Fruit fly (Drosophila melanogaster) whole organism, embryonic: ENCODE results near the gene CG1074.

Experiments
- Ada2b ChIP-seq: fragments of 200-800 bp; sonication (Bioruptor generic); IDR thresholded peaks from 2 replicates; pipeline ENCODE4 v1.3.6; 2022; ENCODE audit warnings: missing biosample characterization, missing genetic modification characterization
- BtbVII ChIP-seq: fragments of 200-800 bp; sonication (Bioruptor generic); optimal IDR thresholded peaks from 3 replicates; lab custom pipeline; 2017; ENCODE audit warnings: missing biosample characterization, mild to moderate bottlenecking, missing genetic modification characterization
- CG1024 ChIP-seq: fragments of 200-800 bp; sonication (Bioruptor generic); IDR thresholded peaks from 2 replicates; pipeline ENCODE4 v1.3.6; 2022; ENCODE audit warnings: missing biosample characterization, missing genetic modification characterization
- CG10321 ChIP-seq: fragments of 200-800 bp; sonication (Bioruptor generic); IDR thresholded peaks from 2 replicates; pipeline ENCODE4 v1.3.6; 2022; ENCODE audit warnings: missing biosample characterization, missing genetic modification characterization
- CG10979 ChIP-seq: fragments of 200-800 bp; sonication (Bioruptor generic); optimal IDR thresholded peaks from 2 replicates; lab custom pipeline; 2018; ENCODE audit warnings: missing biosample characterization, mild to moderate bottlenecking, missing genetic modification characterization, moderate library complexity
- CG11093 ChIP-seq: fragments of 200-800 bp; sonication (Bioruptor generic); IDR thresholded peaks from 3 replicates; pipeline ENCODE4 v1.3.6; 2022; ENCODE audit warnings: missing biosample characterization, missing genetic modification characterization
- CG11456 ChIP-seq: fragments of 200-800 bp; sonication (Bioruptor generic); IDR thresholded peaks from 3 replicates; pipeline ENCODE4 v1.3.6; 2022; ENCODE audit warnings: missing biosample characterization, missing genetic modification characterization
- CG12391 ChIP-seq: fragments of 200-800 bp; sonication (Bioruptor generic); optimal IDR thresholded peaks from 3 replicates; lab custom pipeline; 2018; ENCODE audit warnings: missing biosample characterization, mild to moderate bottlenecking, missing genetic modification characterization, moderate library complexity
- CG13424 ChIP-seq: fragments of 200-800 bp; sonication (Bioruptor generic); optimal IDR thresholded peaks from 2 replicates; lab custom pipeline; 2019; ENCODE audit warnings: missing biosample characterization, mild to moderate bottlenecking, missing genetic modification characterization, moderate library complexity
- CG15073 ChIP-seq: fragments of 200-800 bp; sonication (Bioruptor generic); optimal IDR thresholded peaks from 2 replicates; lab custom pipeline; 2016; ENCODE audit warnings: missing biosample characterization, missing genetic modification characterization
- CG15696 ChIP-seq: fragments of 200-800 bp; sonication (Bioruptor generic); optimal IDR thresholded peaks from 2 replicates; lab custom pipeline; 2019; ENCODE audit warnings: missing biosample characterization, mild to moderate bottlenecking, missing genetic modification characterization, moderate library complexity
- CG1602 ChIP-seq: fragments of 200-800 bp; sonication (Bioruptor generic); optimal IDR thresholded peaks from 3 replicates; lab custom pipeline; 2016; ENCODE audit warnings: missing biosample characterization, missing genetic modification characterization
- CG1647 ChIP-seq: fragments of 200-800 bp; sonication (Bioruptor generic); optimal IDR thresholded peaks from 3 replicates; lab custom pipeline; 2016; ENCODE audit warnings: missing biosample characterization, missing genetic modification characterization
- CG17328 ChIP-seq: fragments of 200-800 bp; sonication (Bioruptor generic); IDR thresholded peaks from 2 replicates; pipeline ENCODE4 v1.3.6; 2022; ENCODE audit warnings: missing biosample characterization, missing genetic modification characterization
- CG18599 ChIP-seq: fragments of 200-800 bp; sonication (Bioruptor generic); optimal IDR thresholded peaks from 3 replicates; lab custom pipeline; 2017; ENCODE audit warnings: missing biosample characterization, missing genetic modification characterization, mild to moderate bottlenecking, moderate library complexity, missing genetic modification reagents
- CG18764 ChIP-seq: fragments of 200-800 bp; sonication (Bioruptor generic); optimal IDR thresholded peaks from 3 replicates; lab custom pipeline; 2016; ENCODE audit warnings: missing biosample characterization, missing genetic modification characterization
- CG2712 ChIP-seq: fragments of 200-800 bp; optimal IDR thresholded peaks from 3 replicates; lab custom pipeline; 2019; ENCODE audit warnings: missing biosample characterization, mild to moderate bottlenecking, missing genetic modification characterization, moderate library complexity
- CG3995 ChIP-seq: fragments of 200-800 bp; sonication (Bioruptor generic); optimal IDR thresholded peaks from 3 replicates; lab custom pipeline; 2016; ENCODE audit warnings: missing biosample characterization, missing genetic modification characterization
- CG42726 ChIP-seq: fragments of 200-800 bp; sonication (Bioruptor generic); IDR thresholded peaks from 2 replicates; pipeline ENCODE4 v1.3.6; 2022; ENCODE audit warnings: missing biosample characterization, missing genetic modification characterization; ENCODE audit not compliant: partially characterized antibody
- CG4820 ChIP-seq: fragments of 200-800 bp; sonication (Bioruptor generic); optimal IDR thresholded peaks from 3 replicates; lab custom pipeline; 2016; ENCODE audit warnings: missing biosample characterization, missing genetic modification characterization
- CG5953 ChIP-seq: fragments of 200-800 bp; sonication (Bioruptor generic); IDR thresholded peaks from 2 replicates; pipeline ENCODE4 v1.3.6; 2022; ENCODE audit warnings: missing biosample characterization, missing genetic modification characterization
- CG8944 ChIP-seq: fragments of 200-800 bp; sonication (Bioruptor generic); optimal IDR thresholded peaks from 3 replicates; lab custom pipeline; 2016; ENCODE audit warnings: missing biosample characterization, missing genetic modification characterization
- CG9437 ChIP-seq: fragments of 200-800 bp; sonication (Bioruptor generic); optimal IDR thresholded peaks from 2 replicates; lab custom pipeline; 2018; ENCODE audit warnings: missing biosample characterization, mild to moderate bottlenecking, missing genetic modification characterization
- CG9609 ChIP-seq: fragments of 200-800 bp; sonication (Bioruptor generic); optimal IDR thresholded peaks from 3 replicates; lab custom pipeline; 2016; ENCODE audit warnings: missing biosample characterization, missing genetic modification characterization
- CHES-1-like ChIP-seq: fragments of 200-800 bp; sonication (Bioruptor generic); optimal IDR thresholded peaks from 2 replicates; lab custom pipeline; 2016; ENCODE audit warnings: missing biosample characterization, missing genetic modification characterization
- Chrac-16 ChIP-seq: fragments of 200-800 bp; sonication (Bioruptor generic); optimal IDR thresholded peaks from 3 replicates; lab custom pipeline; 2016; ENCODE audit warnings: missing biosample characterization, missing genetic modification characterization
- D19B ChIP-seq: fragments of 200-800 bp; sonication (Bioruptor generic); optimal IDR thresholded peaks from 2 replicates; lab custom pipeline; 2017; ENCODE audit warnings: missing biosample characterization, mild to moderate bottlenecking, missing genetic modification characterization
- Fer2 ChIP-seq: fragments of 200-800 bp; sonication (Bioruptor generic); optimal IDR thresholded peaks from 2 replicates; lab custom pipeline; 2018; ENCODE audit warnings: missing biosample characterization, mild to moderate bottlenecking, missing genetic modification characterization, moderate library complexity
- HLH54F ChIP-seq: fragments of 200-800 bp; sonication (Bioruptor generic); optimal IDR thresholded peaks from 3 replicates; lab custom pipeline; 2016; ENCODE audit warnings: missing biosample characterization, missing genetic modification characterization
- MBD-R2 ChIP-seq: fragments of 200-800 bp; sonication (Bioruptor generic); IDR thresholded peaks from 2 replicates; pipeline ENCODE4 v1.3.6; 2022; ENCODE audit warnings: missing biosample characterization, missing genetic modification characterization
- Meics ChIP-seq: fragments of 200-800 bp; sonication (Bioruptor generic); optimal IDR thresholded peaks from 2 replicates; lab custom pipeline; 2017; ENCODE audit warnings: missing biosample characterization, mild to moderate bottlenecking, missing genetic modification characterization
- NK7.1 ChIP-seq: fragments of 200-800 bp; sonication (Bioruptor generic); optimal IDR thresholded peaks from 3 replicates; lab custom pipeline; 2016; ENCODE audit warnings: missing biosample characterization, missing genetic modification characterization
- Nf-YC ChIP-seq: fragments of 200-800 bp; optimal IDR thresholded peaks from 3 replicates; lab custom pipeline; 2019; ENCODE audit warnings: missing biosample characterization, mild to moderate bottlenecking, missing genetic modification characterization, moderate library complexity
- Sin3A ChIP-seq: fragments of >200 bp; optimal IDR thresholded peaks from 2 replicates; lab custom pipeline; 2018
- chinmo ChIP-seq: fragments of 200-800 bp; sonication (Bioruptor generic); IDR thresholded peaks from 4 replicates; pipeline ENCODE4 v1.3.6; 2022; ENCODE audit warnings: missing biosample characterization, missing genetic modification characterization; ENCODE audit not compliant: partially characterized antibody
- chm ChIP-seq: fragments of 200-800 bp; sonication (Bioruptor generic); IDR thresholded peaks from 2 replicates; pipeline ENCODE4 v1.3.6; 2022; ENCODE audit warnings: missing biosample characterization, missing genetic modification characterization
- ci ChIP-seq: fragments of 200-800 bp; sonication (Bioruptor generic); IDR thresholded peaks from 3 replicates; pipeline ENCODE4 v1.3.6; 2022; ENCODE audit warnings: missing biosample characterization, missing genetic modification characterization
- disco-r ChIP-seq: fragments of 200-800 bp; sonication (Bioruptor generic); optimal IDR thresholded peaks from 2 replicates; lab custom pipeline; 2016; ENCODE audit warnings: missing biosample characterization, missing genetic modification characterization
- dmrt11E ChIP-seq: fragments of 200-800 bp; sonication (Bioruptor generic); optimal IDR thresholded peaks from 3 replicates; lab custom pipeline; 2018; ENCODE audit warnings: missing biosample characterization, mild to moderate bottlenecking, missing genetic modification characterization, moderate library complexity
- ems ChIP-seq: fragments of 200-800 bp; sonication (Bioruptor generic); optimal IDR thresholded peaks from 3 replicates; lab custom pipeline; 2016; ENCODE audit warnings: missing biosample characterization, missing genetic modification characterization
- fd102C ChIP-seq: fragments of 200-800 bp; sonication (Bioruptor generic); optimal IDR thresholded peaks from 2 replicates; lab custom pipeline; 2018; ENCODE audit warnings: missing biosample characterization, mild to moderate bottlenecking, missing genetic modification characterization, moderate library complexity
- fru ChIP-seq: fragments of >200 bp; optimal IDR thresholded peaks from 2 replicates; lab custom pipeline; 2017
- gcm2 ChIP-seq: fragments of 200-800 bp; sonication (Bioruptor generic); optimal IDR thresholded peaks from 2 replicates; lab custom pipeline; 2016; ENCODE audit warnings: missing biosample characterization, missing genetic modification characterization
- gfzf ChIP-seq: fragments of 200-800 bp; sonication (Bioruptor generic); optimal IDR thresholded peaks from 2 replicates; lab custom pipeline; 2016; ENCODE audit warnings: missing biosample characterization, mild to moderate bottlenecking, missing genetic modification characterization, moderate library complexity
- jigr1 ChIP-seq: fragments of 200-800 bp; sonication (Bioruptor generic); IDR thresholded peaks from 3 replicates; pipeline ENCODE4 v1.3.6; 2022; ENCODE audit warnings: missing biosample characterization, missing genetic modification characterization
- nom ChIP-seq: fragments of 200-800 bp; sonication (Bioruptor generic); optimal IDR thresholded peaks from 2 replicates; lab custom pipeline; 2017; ENCODE audit warnings: missing biosample characterization, missing genetic modification characterization, mild to moderate bottlenecking, moderate library complexity, missing genetic modification reagents
- rib ChIP-seq: fragments of 200-800 bp; sonication (Bioruptor generic); IDR thresholded peaks from 2 replicates; pipeline ENCODE4 v1.3.6; 2022; ENCODE audit warnings: missing biosample characterization, missing genetic modification characterization
- sna ChIP-seq: fragments of 200-800 bp; sonication (Bioruptor generic); IDR thresholded peaks from 2 replicates; pipeline ENCODE4 v1.3.6; 2022; ENCODE audit warnings: missing biosample characterization, missing genetic modification characterization; ENCODE audit not compliant: partially characterized antibody
- yki ChIP-seq: fragments of >200 bp; optimal IDR thresholded peaks from 3 replicates; lab custom pipeline; 2018
- zfh1 ChIP-seq: fragments of 200-800 bp; sonication (Bioruptor generic); IDR thresholded peaks from 3 replicates; pipeline ENCODE4 v1.3.6; 2022; ENCODE audit warnings: missing biosample characterization, missing genetic modification characterization

The CG1074 gene

dm6 chr3R:4478220-4479037 is 44.7 kb downstream of the CG1074 start (continued):
- peak; percentile 43 for TF ChIP-seq CG15696
- peak; percentile 84 for TF ChIP-seq CG4820 (GFP tag; lab: Kevin White, UChicago)
- TF ChIP-seq Chrac-16 (GFP tag; lab: Kevin White, UChicago), result peak; percentile 88
- peak; percentile 70 for TF ChIP-seq nom (GFP tag; lab: Kevin White, UChicago)
- TF ChIP-seq chm (GFP tag; lab: Robert Waterston, UW), result peak; percentile 97
- peak; percentile 95 for TF ChIP-seq CG11456
- peak; percentile 84 for TF ChIP-seq CG12391 (tag; lab: Kevin White, UChicago)
- peak; percentile 80 for TF ChIP-seq D19B (GFP tag; lab: Kevin White, UChicago)
- TF ChIP-seq CG42726, result no peak
- TF ChIP-seq CG1647, result peak; percentile 76
- peak; percentile 74 for TF ChIP-seq CG1602 (GFP tag; lab: Kevin White, UChicago)
- peak; percentile 15 for TF ChIP-seq CG15073 (GFP tag; lab: Kevin White, UChicago)
- TF ChIP-seq CG2712 (tag; lab: Kevin White, UChicago), result peak; percentile 84
- TF ChIP-seq CG10979 (tag; lab: Kevin White, UChicago), result peak; percentile 78
- peak; percentile 2 for TF ChIP-seq gfzf (GFP tag; lab: Kevin White, UChicago)
- TF ChIP-seq CG18764 (GFP tag; lab: Kevin White, UChicago), result peak; percentile 70
- TF ChIP-seq CG13424, result peak; percentile 83
- peak; percentile 68 for TF ChIP-seq yki (lab: Kevin White, UChicago)
- 0 out of 3 replicates have a peak, but pooled peaks have one; percentile 53 for TF ChIP-seq jigr1
- TF ChIP-seq CG17328, result peak; percentile 92
- TF ChIP-seq CG18599 (GFP tag; lab: Kevin White, UChicago), result peak; percentile 91
- TF ChIP-seq CG10321, result no peak
- peak; percentile 82; the same call in 1 of the 2 replicates for TF ChIP-seq CG1024 (GFP tag; lab: Robert Waterston, UW)
- TF ChIP-seq CG3995 (GFP tag; lab: Kevin White, UChicago), result peak; percentile 37
- peak; percentile 82 for TF ChIP-seq CG9609
- TF ChIP-seq rib (GFP tag; lab: Robert Waterston, UW), result peak; percentile 73; the same call in 1 of the 2 replicates
- TF ChIP-seq fru, result no peak
- TF ChIP-seq HLH54F (GFP tag; lab: Kevin White, UChicago), result peak; percentile 86
- peak; percentile 80 for TF ChIP-seq NK7.1 (GFP tag; lab: Kevin White, UChicago)
- TF ChIP-seq ci (GFP tag; lab: Robert Waterston, UW), result peak; percentile 97
- TF ChIP-seq Meics (GFP tag; lab: Kevin White, UChicago), result peak; percentile 90
- TF ChIP-seq CG11093, result peak; percentile 58; the same call in 2 of the 3 replicates
- TF ChIP-seq CG5953 (GFP tag; lab: Robert Waterston, UW), result peak; percentile 80; the same call in 1 of the 2 replicates
- peak; percentile 85 for TF ChIP-seq BtbVII
- TF ChIP-seq Fer2 (tag; lab: Kevin White, UChicago), result peak; percentile 63
- TF ChIP-seq CG8944, result peak; percentile 84
- TF ChIP-seq MBD-R2 (GFP tag; lab: Robert Waterston, UW), result peak; percentile 79
- peak; percentile 73; the same call in 2 of the 4 replicates for TF ChIP-seq chinmo
- TF ChIP-seq sna (GFP tag; lab: Robert Waterston, UW), result 0 out of 2 replicates have a peak, but pooled peaks have one; percentile 37
- TF ChIP-seq Ada2b (GFP tag; lab: Robert Waterston, UW), result peak; percentile 90
- TF ChIP-seq Nf-YC, result peak; percentile 33
- peak; percentile 92 for TF ChIP-seq ems (GFP tag; lab: Kevin White, UChicago)
- peak; percentile 61 for TF ChIP-seq dmrt11E (tag; lab: Kevin White, UChicago)
- TF ChIP-seq fd102C (GFP tag; lab: Kevin White, UChicago), result no peak
- TF ChIP-seq CHES-1-like (GFP tag; lab: Kevin White, UChicago), result peak; percentile 85
- peak; percentile 90 for TF ChIP-seq zfh1
- TF ChIP-seq gcm2 (GFP tag; lab: Kevin White, UChicago), result peak; percentile 82
- TF ChIP-seq CG9437 (GFP tag; lab: Kevin White, UChicago), result peak; percentile 70
- TF ChIP-seq Sin3A (lab: Kevin White, UChicago), result no peak
- TF ChIP-seq disco-r, result peak; percentile 72
